Fruit fly (Drosophila melanogaster) whole organism, prepupa: Measurements from ENCODE around the gene Drgx.

Experiments
- Blimp-1 ChIP-seq: fragments of 200-800 bp; sonication (Bioruptor generic); optimal IDR thresholded peaks from 3 replicates; lab custom pipeline; 2017; ENCODE audit warnings: missing biosample characterization, missing genetic modification characterization, mild to moderate bottlenecking, moderate library complexity, missing genetic modification reagents
- CG31627 ChIP-seq: fragments of 200-800 bp; sonication (Bioruptor generic); optimal IDR thresholded peaks from 3 replicates; lab custom pipeline; 2016; ENCODE audit warnings: missing biosample characterization, missing genetic modification characterization
- CG3919 ChIP-seq: fragments of 200-800 bp; sonication (Bioruptor generic); optimal IDR thresholded peaks from 3 replicates; lab custom pipeline; 2016; ENCODE audit warnings: missing biosample characterization, missing genetic modification characterization
- CG6792 ChIP-seq: fragments of 200-800 bp; sonication (Bioruptor generic); optimal IDR thresholded peaks from 3 replicates; lab custom pipeline; 2016; ENCODE audit warnings: missing biosample characterization, missing genetic modification characterization
- Eip75B ChIP-seq: fragments of 200-800 bp; sonication (Bioruptor generic); optimal IDR thresholded peaks from 3 replicates; lab custom pipeline; 2016; ENCODE audit warnings: missing biosample characterization, missing genetic modification characterization
- Hr38 ChIP-seq: sonication (Bioruptor generic); optimal IDR thresholded peaks from 2 replicates; lab custom pipeline; 2016; ENCODE audit warnings: missing biosample characterization, missing genetic modification characterization
- Hr39 ChIP-seq: fragments of 200-800 bp; sonication (Bioruptor generic); optimal IDR thresholded peaks from 2 replicates; lab custom pipeline; 2016; ENCODE audit warnings: missing biosample characterization, missing genetic modification characterization
- Lpt ChIP-seq: fragments of 200-800 bp; sonication (Bioruptor generic); optimal IDR thresholded peaks from 3 replicates; lab custom pipeline; 2016; ENCODE audit warnings: missing biosample characterization, missing genetic modification characterization
- Sox102F ChIP-seq: fragments of 200-800 bp; sonication (Bioruptor generic); optimal IDR thresholded peaks from 2 replicates; lab custom pipeline; 2016; ENCODE audit warnings: missing biosample characterization, mild to moderate bottlenecking, missing genetic modification characterization
- cyc ChIP-seq: fragments of 200-800 bp; sonication (Bioruptor generic); optimal IDR thresholded peaks from 3 replicates; lab custom pipeline; 2016; ENCODE audit warnings: missing biosample characterization, missing genetic modification characterization

dm6 chr2L:3668451-3668850 is 5.9 kb downstream of the Drgx start, which contains the start of gene Sfp24Ba:
- TF ChIP-seq Sox102F (GFP tag; lab: Kevin White, UChicago), result no peak
- TF ChIP-seq CG6792, result no peak
- no peak for TF ChIP-seq cyc (GFP tag; lab: Kevin White, UChicago)
- TF ChIP-seq Lpt (GFP tag; lab: Kevin White, UChicago), result no peak
- no peak for TF ChIP-seq CG3919 (GFP tag; lab: Kevin White, UChicago)
- no peak for TF ChIP-seq Hr39
- no peak for TF ChIP-seq Blimp-1
- TF ChIP-seq Eip75B (GFP tag; lab: Kevin White, UChicago), result no peak
- no peak for TF ChIP-seq CG31627
- no peak for TF ChIP-seq Hr38 (GFP tag; lab: Kevin White, UChicago)
